Worm (Caenorhabditis elegans) whole organism, late embryonic: ENCODE data around the gene enol-1.

Experiments
- T23F11.4 ChIP-seq: fragments of 200-800 bp; sonication (Bioruptor generic); optimal IDR thresholded peaks from 2 replicates; lab custom pipeline; 2018; ENCODE audit warnings: mild to moderate bottlenecking, missing genetic modification characterization, missing compliant biosample characterization
- ceh-48 ChIP-seq: sonication (generic microtip); optimal IDR thresholded peaks from 2 replicates; lab custom pipeline; 2016; ENCODE audit warnings: missing genetic modification characterization, inconsistent platforms, missing compliant biosample characterization
- elt-4 ChIP-seq: sonication (generic microtip); optimal IDR thresholded peaks from 2 replicates; lab custom pipeline; 2016; ENCODE audit warnings: missing genetic modification characterization, missing compliant biosample characterization
- ztf-16 ChIP-seq: sonication (generic microtip); optimal IDR thresholded peaks from 2 replicates; lab custom pipeline; 2017; ENCODE audit warnings: missing genetic modification characterization, missing compliant biosample characterization

DNA sequence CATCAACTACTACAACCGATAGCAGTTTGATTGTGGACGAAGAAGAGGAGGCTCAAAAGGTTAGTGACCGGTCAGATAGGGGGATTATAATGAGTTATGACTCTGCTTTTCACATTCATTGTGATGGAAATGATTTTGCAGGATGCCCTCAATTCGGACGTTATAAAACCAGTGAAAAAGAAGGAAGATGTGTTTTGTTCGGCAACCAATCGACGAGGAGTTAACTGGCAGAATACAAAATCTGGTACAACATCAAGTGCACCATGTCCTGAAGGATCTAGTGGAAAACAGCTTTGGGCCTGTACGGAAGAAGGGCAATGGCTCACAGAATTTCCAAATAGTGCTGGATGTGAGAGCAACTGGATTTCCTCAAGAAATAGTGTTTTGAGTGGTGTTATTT lies 26.9 kb upstream of the enol-1 start:
- TF ChIP-seq ceh-48 (tag; lab: Kevin White, UChicago), result no peak
- TF ChIP-seq T23F11.4 (GFP tag; lab: Kevin White, UChicago), result no peak
- no peak for TF ChIP-seq ztf-16 (tag; lab: Kevin White, UChicago)
- no peak for TF ChIP-seq elt-4
